Worm (Caenorhabditis elegans) whole organism, mixed stage, embryonic: Measurements from ENCODE around the gene Y49F6B.14.

Experiments used
- bed-3 ChIP-seq: fragments of 200-800 bp; sonication (Bioruptor generic); optimal IDR thresholded peaks from 3 replicates; lab custom pipeline; 2018; ENCODE audit warnings: mild to moderate bottlenecking, missing genetic modification characterization, moderate library complexity, missing compliant biosample characterization
- blmp-1 ChIP-seq: fragments of 150-350 bp; optimal IDR thresholded peaks from 2 replicates; lab custom pipeline; 2014; ENCODE audit warnings: missing biosample characterization, missing genetic modification characterization
- ceh-43 ChIP-seq: fragments of 200-800 bp; sonication (Bioruptor generic); optimal IDR thresholded peaks from 2 replicates; lab custom pipeline; 2018; ENCODE audit warnings: mild to moderate bottlenecking, missing genetic modification characterization, moderate library complexity, missing compliant biosample characterization
- ceh-83 ChIP-seq: fragments of 200-800 bp; sonication (Bioruptor generic); optimal IDR thresholded peaks from 2 replicates; lab custom pipeline; 2018; ENCODE audit warnings: mild to moderate bottlenecking, missing genetic modification characterization, missing compliant biosample characterization
- ces-1 ChIP-seq: fragments of 150-350 bp; optimal IDR thresholded peaks from 2 replicates; lab custom pipeline; 2014; ENCODE audit warnings: missing biosample characterization, missing genetic modification reagents, missing genetic modification characterization
- cnd-1 ChIP-seq: fragments of 200-800 bp; sonication (Bioruptor generic); optimal IDR thresholded peaks from 2 replicates; lab custom pipeline; 2018; ENCODE audit warnings: mild to moderate bottlenecking, missing genetic modification characterization, missing compliant biosample characterization
- drap-1 ChIP-seq: fragments of 200-800 bp; sonication (Bioruptor generic); optimal IDR thresholded peaks from 3 replicates; lab custom pipeline; 2018; ENCODE audit warnings: mild to moderate bottlenecking, missing genetic modification characterization, missing compliant biosample characterization
- elt-1 ChIP-seq: sonication (generic microtip); optimal IDR thresholded peaks from 2 replicates; lab custom pipeline; 2017; ENCODE audit warnings: missing genetic modification characterization, mild to moderate bottlenecking, missing compliant biosample characterization, antibody characterized with exemption, moderate library complexity, borderline replicate concordance; ENCODE audit not compliant: insufficient read depth
- flh-1 ChIP-seq: fragments of 200-800 bp; sonication (Bioruptor generic); optimal IDR thresholded peaks from 2 replicates; lab custom pipeline; 2018; ENCODE audit warnings: mild to moderate bottlenecking, missing genetic modification characterization, moderate library complexity, missing compliant biosample characterization
- ham-2 ChIP-seq: fragments of 200-800 bp; sonication (Bioruptor generic); optimal IDR thresholded peaks from 2 replicates; lab custom pipeline; 2018; ENCODE audit warnings: mild to moderate bottlenecking, missing genetic modification characterization, missing compliant biosample characterization
- hlh-1 ChIP-seq: fragments of 150-350 bp; optimal IDR thresholded peaks from 2 replicates; lab custom pipeline; 2014; ENCODE audit warnings: missing biosample characterization, missing genetic modification reagents, missing genetic modification characterization
- lin-13 ChIP-seq: fragments of 150-350 bp; optimal IDR thresholded peaks from 2 replicates; lab custom pipeline; 2014; ENCODE audit warnings: missing biosample characterization, missing genetic modification characterization
- lin-32 ChIP-seq: fragments of 200-800 bp; sonication (Bioruptor generic); optimal IDR thresholded peaks from 2 replicates; lab custom pipeline; 2018; ENCODE audit warnings: mild to moderate bottlenecking, missing genetic modification characterization, missing compliant biosample characterization
- lsy-2 ChIP-seq: fragments of 150-350 bp; optimal IDR thresholded peaks from 2 replicates; lab custom pipeline; 2014; ENCODE audit warnings: missing biosample characterization, missing genetic modification characterization
- mab-5 ChIP-seq: fragments of 150-350 bp; optimal IDR thresholded peaks from 2 replicates; lab custom pipeline; 2014; ENCODE audit warnings: missing biosample characterization, missing genetic modification characterization
- mep-1 ChIP-seq: fragments of 150-350 bp; optimal IDR thresholded peaks from 2 replicates; lab custom pipeline; 2017; ENCODE audit warnings: missing biosample characterization, missing genetic modification reagents, missing genetic modification characterization, inconsistent platforms
- mls-2 ChIP-seq: sonication (generic microtip); optimal IDR thresholded peaks from 2 replicates; lab custom pipeline; 2016; ENCODE audit warnings: mild to moderate bottlenecking, missing genetic modification characterization, moderate library complexity, missing compliant biosample characterization
- nhr-12 ChIP-seq: fragments of 150-350 bp; optimal IDR thresholded peaks from 2 replicates; lab custom pipeline; 2014; ENCODE audit warnings: missing biosample characterization, missing genetic modification characterization
- nhr-2 ChIP-seq: fragments of 150-350 bp; optimal IDR thresholded peaks from 2 replicates; lab custom pipeline; 2014; ENCODE audit warnings: missing biosample characterization, missing genetic modification characterization
- nhr-237 ChIP-seq: fragments of 150-350 bp; optimal IDR thresholded peaks from 2 replicates; lab custom pipeline; 2014; ENCODE audit warnings: missing biosample characterization, missing genetic modification characterization
- nhr-28 ChIP-seq: fragments of 150-350 bp; optimal IDR thresholded peaks from 2 replicates; lab custom pipeline; 2014; ENCODE audit warnings: missing biosample characterization, missing genetic modification characterization
- nhr-76 ChIP-seq: sonication (generic microtip); optimal IDR thresholded peaks from 2 replicates; lab custom pipeline; 2017; ENCODE audit warnings: missing biosample characterization, missing genetic modification characterization
- pha-4 ChIP-seq: fragments of 150-350 bp; optimal IDR thresholded peaks from 2 replicates; lab custom pipeline; 2018; ENCODE audit warnings: missing biosample characterization, missing genetic modification reagents, missing genetic modification characterization
- snpc-4 ChIP-seq: fragments of 150-350 bp; optimal IDR thresholded peaks from 2 replicates; lab custom pipeline; 2014; ENCODE audit warnings: missing biosample characterization, missing genetic modification characterization
- sptf-1 ChIP-seq: sonication (generic microtip); optimal IDR thresholded peaks from 2 replicates; lab custom pipeline; 2017; ENCODE audit warnings: mild to moderate bottlenecking, missing genetic modification characterization, moderate library complexity, missing compliant biosample characterization
- tbx-8 ChIP-seq: fragments of 200-800 bp; sonication (Bioruptor generic); optimal IDR thresholded peaks from 2 replicates; lab custom pipeline; 2018; ENCODE audit warnings: mild to moderate bottlenecking, missing genetic modification characterization, moderate library complexity, missing compliant biosample characterization
- unc-39 ChIP-seq: fragments of 150-350 bp; optimal IDR thresholded peaks from 2 replicates; lab custom pipeline; 2014; ENCODE audit warnings: missing biosample characterization, missing genetic modification characterization
- unc-62 ChIP-seq: fragments of 150-350 bp; optimal IDR thresholded peaks from 2 replicates; lab custom pipeline; 2014; ENCODE audit warnings: missing biosample characterization, missing genetic modification reagents, missing genetic modification characterization

Gene Y49F6B.14

DNA sequence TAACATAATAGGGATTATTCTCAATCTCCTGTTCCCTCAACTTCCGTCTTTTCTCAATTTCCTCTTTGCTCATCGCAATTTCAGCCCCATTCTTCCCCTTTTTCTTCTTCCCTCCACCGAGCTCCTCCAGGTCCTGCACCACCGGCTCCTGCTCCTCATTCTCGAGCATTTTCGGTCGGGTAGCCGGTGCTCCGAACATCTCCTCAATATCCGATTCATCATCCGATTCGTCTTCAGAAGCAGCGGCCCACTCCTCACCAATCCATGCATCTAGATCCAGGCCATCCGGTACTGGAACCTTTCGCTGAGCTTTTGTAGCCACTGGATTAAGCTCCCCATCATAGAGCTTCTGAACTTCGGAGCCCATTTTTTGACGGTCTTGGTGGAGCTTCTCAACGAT lies 24.9 kb upstream of the Y49F6B.14 start:
- TF ChIP-seq lin-32 (GFP tag; lab: Kevin White, UChicago) (no peak), bed-3 (GFP tag; lab: Kevin White, UChicago) (no peak), lsy-2 (tag; lab: Kevin White, UChicago) (no peak), nhr-2 (tag; lab: Kevin White, UChicago) (no peak), elt-1 (tag; lab: Kevin White, UChicago) (no peak), cnd-1 (tag; lab: Kevin White, UChicago) (no peak), tbx-8 (GFP tag; lab: Kevin White, UChicago) (no peak), nhr-12 (tag; lab: Kevin White, UChicago) (no peak), ceh-83 (GFP tag; lab: Kevin White, UChicago) (no peak), nhr-76 (no peak), mep-1 (no peak)
- TF ChIP-seq, all 35 proteins: peak for 0

DNA sequence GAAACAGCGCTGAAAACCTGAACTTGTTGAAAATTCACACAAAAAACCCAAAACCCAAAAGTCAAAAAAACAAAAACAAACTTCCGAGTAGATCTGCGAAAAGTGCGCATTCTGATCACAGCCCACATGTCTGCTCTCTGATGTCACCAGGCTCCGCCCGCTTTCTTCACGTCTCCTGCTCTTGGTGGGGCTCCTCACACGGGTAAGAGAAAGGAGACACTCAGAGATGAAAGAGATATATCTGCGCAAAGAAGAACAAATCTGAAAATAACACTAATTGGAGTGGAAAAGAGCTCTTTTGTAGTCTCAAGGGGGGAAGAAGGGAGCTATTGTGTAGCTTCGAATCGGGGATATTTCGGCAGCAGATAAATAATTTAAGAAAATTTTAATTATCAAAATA lies 13.0 kb upstream of the Y49F6B.14 start, which contains the start of gene ncs-6:
Gene ncs-6, minus strand, starts transcription at position 261 of the 400 bp plus-strand sequence.
- TF ChIP-seq mab-5 (tag; lab: Kevin White, UChicago) (no peak), blmp-1 (tag; lab: Kevin White, UChicago) (no peak), nhr-2 (tag; lab: Kevin White, UChicago) (no peak), drap-1 (GFP tag; lab: Kevin White, UChicago) (no peak)

DNA sequence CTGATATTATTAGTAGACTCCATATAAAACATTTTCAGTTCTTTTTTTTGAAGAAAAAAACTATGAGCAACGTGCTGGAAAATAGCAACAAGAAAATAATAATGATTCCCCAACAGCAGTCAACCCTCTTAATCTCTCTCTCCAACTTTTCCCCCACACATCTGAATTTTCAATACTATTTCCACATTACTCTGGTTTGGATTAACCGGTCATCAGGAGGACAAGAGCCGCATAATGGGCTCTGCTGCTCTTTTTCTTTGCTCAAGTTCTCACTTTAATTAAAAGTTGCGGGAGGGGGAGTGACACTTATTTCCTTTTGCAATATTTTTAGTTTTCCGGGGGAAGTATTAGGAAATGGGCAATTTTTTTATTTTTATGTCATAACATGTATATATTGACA lies 12.2 kb upstream of the Y49F6B.14 start:
- TF ChIP-seq flh-1 (no peak), unc-62 (GFP tag; lab: Kevin White, UChicago) (no peak), cnd-1 (tag; lab: Kevin White, UChicago) (no peak), nhr-12 (tag; lab: Kevin White, UChicago) (no peak), ceh-43 (GFP tag; lab: Kevin White, UChicago) (no peak), sptf-1 (tag; lab: Kevin White, UChicago) (no peak), elt-1 (tag; lab: Kevin White, UChicago) (no peak), drap-1 (GFP tag; lab: Kevin White, UChicago) (no peak), tbx-8 (GFP tag; lab: Kevin White, UChicago) (no peak), nhr-2 (tag; lab: Kevin White, UChicago) (no peak), nhr-28 (tag; lab: Kevin White, UChicago) (no peak), unc-39 (tag; lab: Kevin White, UChicago) (no peak), bed-3 (GFP tag; lab: Kevin White, UChicago) (no peak)

DNA sequence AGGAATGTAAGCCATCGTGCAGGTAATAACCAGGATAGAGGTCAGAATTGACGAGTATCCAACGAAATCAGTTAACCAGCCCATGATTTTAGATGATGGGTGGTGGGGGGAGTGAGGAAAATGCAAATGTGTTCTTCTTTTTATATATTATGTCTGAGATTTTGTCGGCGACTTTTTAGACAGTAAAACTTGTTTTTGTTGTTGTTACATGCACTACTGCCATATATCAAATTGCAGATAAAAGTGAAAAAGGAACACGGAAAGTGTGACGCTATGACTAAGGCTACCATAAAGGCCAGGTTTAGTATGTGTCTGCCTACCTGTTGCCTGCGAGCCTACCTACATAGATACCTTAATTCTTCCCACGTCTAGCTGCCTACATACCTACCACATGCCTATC lies 8.8 kb upstream of the Y49F6B.14 start, which contains the start of gene col-72:
Gene col-72, minus strand, starts transcription at position 101 of the 400 bp plus-strand sequence.
- no peak for TF ChIP-seq bed-3 (GFP tag; lab: Kevin White, UChicago)
- TF ChIP-seq drap-1 (GFP tag; lab: Kevin White, UChicago) = no peak
- TF ChIP-seq sptf-1 (tag; lab: Kevin White, UChicago) = no peak
- TF ChIP-seq lin-13 (tag; lab: Kevin White, UChicago) = no peak
- no peak for TF ChIP-seq mab-5 (tag; lab: Kevin White, UChicago)
- no peak for TF ChIP-seq unc-62 (GFP tag; lab: Kevin White, UChicago)
- no peak for TF ChIP-seq hlh-1 (tag; lab: Kevin White, UChicago)
- TF ChIP-seq pha-4 (tag; lab: Kevin White, UChicago) = no peak
- TF ChIP-seq snpc-4 = no peak
- TF ChIP-seq mls-2 (tag; lab: Kevin White, UChicago) = no peak
- TF ChIP-seq elt-1 (tag; lab: Kevin White, UChicago) = no peak

DNA sequence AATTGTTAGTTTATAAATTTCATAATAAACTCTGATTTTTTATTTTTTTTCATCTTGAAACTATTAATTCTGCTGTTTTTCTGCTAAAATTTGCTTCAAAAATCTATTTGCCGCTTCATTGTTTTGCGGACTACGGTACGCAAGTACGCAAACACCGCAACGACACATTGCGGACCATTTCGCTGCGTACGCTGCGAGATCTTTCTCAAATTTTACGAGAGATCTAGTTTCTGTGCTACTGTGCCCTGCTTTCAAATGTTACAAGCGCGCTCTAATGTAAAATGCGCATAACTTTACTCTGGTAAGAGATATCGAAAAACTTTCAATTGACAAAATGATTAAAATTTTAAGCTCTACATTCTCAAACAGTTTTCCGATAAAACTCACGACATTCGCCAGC lies 8.3 kb upstream of the Y49F6B.14 start:
- TF ChIP-seq ces-1 (GFP tag; lab: Kevin White, UChicago) (peak; percentile 21), lsy-2 (tag; lab: Kevin White, UChicago) (peak; percentile 93), mep-1 (peak; percentile 70), ham-2 (GFP tag; lab: Kevin White, UChicago) (peak; percentile 20), nhr-237 (tag; lab: Kevin White, UChicago) (peak; percentile 64)
